Worm (Caenorhabditis elegans) whole organism, L1 larva: Measurements from ENCODE around the gene C52A11.3.
A peak's percentile ranks its signal among the peaks of the same experiment; 100 is the strongest.

ENCODE experiments used
- C04F5.9 ChIP-seq: sonication (generic microtip); optimal IDR thresholded peaks from 2 replicates; lab custom pipeline; 2016; ENCODE audit warnings: missing genetic modification characterization, missing compliant biosample characterization
- C16A3.4 ChIP-seq: fragments of 150-350 bp; optimal IDR thresholded peaks from 2 replicates; lab custom pipeline; 2014; ENCODE audit warnings: missing biosample characterization, missing genetic modification characterization
- F16B12.6 ChIP-seq: fragments of 150-350 bp; optimal IDR thresholded peaks from 2 replicates; lab custom pipeline; 2014; ENCODE audit warnings: missing biosample characterization, missing genetic modification characterization
- ama-1 ChIP-seq: fragments of 150-350 bp; optimal IDR thresholded peaks from 2 replicates; lab custom pipeline; 2014
- ceh-63 ChIP-seq: fragments of 200-800 bp; sonication (Bioruptor generic); optimal IDR thresholded peaks from 2 replicates; lab custom pipeline; 2018; ENCODE audit warnings: mild to moderate bottlenecking, missing genetic modification characterization, missing compliant biosample characterization
- ceh-8 ChIP-seq: fragments of 200-800 bp; sonication (Bioruptor generic); optimal IDR thresholded peaks from 2 replicates; lab custom pipeline; 2018; ENCODE audit warnings: mild to moderate bottlenecking, missing genetic modification characterization, moderate library complexity, missing compliant biosample characterization
- ceh-82 ChIP-seq, 3 experiments: fragments of 150-350 bp in 1 of 3; sonication (generic microtip) in 2 of 3; optimal IDR thresholded peaks; 2 replicates each; lab custom pipeline; 2014 to 2017; ENCODE audit warnings: missing biosample characterization in 3 of 3, missing genetic modification characterization in 3 of 3
- ces-1 ChIP-seq: fragments of 150-350 bp; optimal IDR thresholded peaks from 2 replicates; lab custom pipeline; 2014; ENCODE audit warnings: missing biosample characterization, missing genetic modification reagents, missing genetic modification characterization
- dsc-1 ChIP-seq: sonication (generic microtip); optimal IDR thresholded peaks from 2 replicates; lab custom pipeline; 2016; ENCODE audit warnings: mild to moderate bottlenecking, missing genetic modification characterization, missing compliant biosample characterization
- efl-1 ChIP-seq, 4 experiments: fragments of 150-350 bp; optimal IDR thresholded peaks in 3 of 4; peaks in 1 of 4; 1 replicate in 1 of 4; 2 replicates in 3 of 4; lab custom pipeline; 2014; ENCODE audit warnings: missing biosample characterization in 2 of 4, missing genetic modification characterization in 2 of 4, missing genetic modification reagents in 2 of 4
- egl-13 ChIP-seq: sonication (generic microtip); optimal IDR thresholded peaks from 2 replicates; lab custom pipeline; 2016; ENCODE audit warnings: missing genotype, missing genetic modification reagents, missing genetic modification characterization, missing compliant biosample characterization
- egl-27 ChIP-seq, 2 experiments: fragments of 150-350 bp in 1 of 2; sonication (generic microtip); optimal IDR thresholded peaks; 3 replicates each; lab custom pipeline; 2017 to 2018; ENCODE audit warnings: missing biosample characterization in 2 of 2, missing genetic modification characterization in 2 of 2, missing genetic modification reagents in 2 of 2
- ets-5 ChIP-seq: fragments of 200-800 bp; sonication (Bioruptor generic); IDR thresholded peaks from 2 replicates; pipeline ENCODE4 v1.3.6; 2022; ENCODE audit warnings: missing genetic modification characterization, missing compliant biosample characterization
- fkh-10 ChIP-seq: sonication (generic microtip); optimal IDR thresholded peaks from 2 replicates; lab custom pipeline; 2017; ENCODE audit warnings: missing biosample characterization, missing genetic modification reagents, missing genetic modification characterization
- fkh-8 ChIP-seq: sonication (generic microtip); optimal IDR thresholded peaks from 2 replicates; lab custom pipeline; 2016; ENCODE audit warnings: mild to moderate bottlenecking, missing genetic modification characterization, missing compliant biosample characterization
- grh-1 ChIP-seq: fragments of 200-800 bp; sonication (Bioruptor generic); IDR thresholded peaks from 2 replicates; pipeline ENCODE4 v1.3.6; 2022; ENCODE audit warnings: missing genetic modification reagents, missing genetic modification characterization, missing compliant biosample characterization
- hlh-17 ChIP-seq: fragments of 200-800 bp; sonication (Bioruptor generic); optimal IDR thresholded peaks from 2 replicates; lab custom pipeline; 2018; ENCODE audit warnings: missing genetic modification characterization, mild to moderate bottlenecking, missing compliant biosample characterization, moderate library complexity, borderline replicate concordance
- hlh-4 ChIP-seq: sonication (generic microtip); optimal IDR thresholded peaks from 2 replicates; lab custom pipeline; 2016; ENCODE audit warnings: mild to moderate bottlenecking, missing genetic modification characterization, missing compliant biosample characterization
- hpl-2 ChIP-seq: fragments of 150-350 bp; optimal IDR thresholded peaks from 2 replicates; lab custom pipeline; 2014; ENCODE audit warnings: missing biosample characterization, missing genetic modification reagents, missing genetic modification characterization
- jun-1 ChIP-seq: fragments of 150-350 bp; optimal IDR thresholded peaks from 2 replicates; lab custom pipeline; 2014; ENCODE audit warnings: missing biosample characterization, missing genetic modification reagents, missing genetic modification characterization
- lin-14 ChIP-seq: fragments of 200-800 bp; sonication (Bioruptor generic); optimal IDR thresholded peaks from 2 replicates; lab custom pipeline; 2018; ENCODE audit warnings: mild to moderate bottlenecking, missing genetic modification characterization, moderate library complexity, missing compliant biosample characterization
- lin-15B ChIP-seq: fragments of 150-350 bp; sonication (generic microtip); optimal IDR thresholded peaks from 3 replicates; lab custom pipeline; 2014; ENCODE audit warnings: missing biosample characterization, missing genetic modification characterization
- lin-35 ChIP-seq, 2 experiments: fragments of 150-350 bp; optimal IDR thresholded peaks; 2 replicates each; lab custom pipeline; 2014; ENCODE audit warnings: missing biosample characterization in 2 of 2, missing genetic modification characterization in 2 of 2, missing genetic modification reagents in 2 of 2
- lir-3 ChIP-seq: sonication (generic microtip); optimal IDR thresholded peaks from 2 replicates; lab custom pipeline; 2016; ENCODE audit warnings: mild to moderate bottlenecking, missing genetic modification characterization, moderate library complexity, missing compliant biosample characterization; ENCODE audit not compliant: poor library complexity
- mdl-1 ChIP-seq, 2 experiments: fragments of 150-350 bp; optimal IDR thresholded peaks; 2 replicates each; lab custom pipeline; 2014 to 2017; ENCODE audit warnings: missing biosample characterization in 2 of 2, missing genetic modification characterization in 2 of 2, inconsistent platforms in 1 of 2
- nhr-19 ChIP-seq: fragments of 200-800 bp; sonication (Bioruptor generic); conservative IDR thresholded peaks from 2 replicates; pipeline ENCODE4 v1.3.6; 2022; ENCODE audit warnings: missing genetic modification characterization, missing compliant biosample characterization
- nhr-237 ChIP-seq: fragments of 150-350 bp; optimal IDR thresholded peaks from 2 replicates; lab custom pipeline; 2014; ENCODE audit warnings: missing biosample characterization, missing genetic modification characterization
- nhr-28 ChIP-seq: fragments of 150-350 bp; optimal IDR thresholded peaks from 2 replicates; lab custom pipeline; 2014; ENCODE audit warnings: missing biosample characterization, missing genetic modification characterization
- nhr-71 ChIP-seq: sonication (generic microtip); optimal IDR thresholded peaks from 2 replicates; lab custom pipeline; 2016; ENCODE audit warnings: mild to moderate bottlenecking, missing genetic modification characterization, moderate library complexity, missing compliant biosample characterization
- nhr-76 ChIP-seq: sonication (generic microtip); optimal IDR thresholded peaks from 2 replicates; lab custom pipeline; 2017; ENCODE audit warnings: missing biosample characterization, missing genetic modification characterization
- pqm-1 ChIP-seq: sonication (generic microtip); optimal IDR thresholded peaks from 3 replicates; lab custom pipeline; 2017; ENCODE audit warnings: missing biosample characterization, missing genetic modification characterization
- rnt-1 ChIP-seq: sonication (generic microtip); optimal IDR thresholded peaks from 2 replicates; lab custom pipeline; 2016; ENCODE audit warnings: mild to moderate bottlenecking, missing genetic modification characterization, moderate library complexity, missing compliant biosample characterization
- skn-1 ChIP-seq: fragments of 150-350 bp; optimal IDR thresholded peaks from 2 replicates; lab custom pipeline; 2014; ENCODE audit warnings: missing biosample characterization, missing genetic modification characterization
- sptf-1 ChIP-seq: fragments of 150-350 bp; optimal IDR thresholded peaks from 2 replicates; lab custom pipeline; 2014; ENCODE audit warnings: missing biosample characterization, missing genetic modification characterization
- sup-37 ChIP-seq: fragments of 200-800 bp; sonication (Bioruptor generic); optimal IDR thresholded peaks from 2 replicates; lab custom pipeline; 2018; ENCODE audit warnings: mild to moderate bottlenecking, missing genetic modification characterization, missing compliant biosample characterization
- unc-130 ChIP-seq: fragments of 150-350 bp; optimal IDR thresholded peaks from 2 replicates; lab custom pipeline; 2017; ENCODE audit warnings: missing biosample characterization, missing genetic modification characterization, inconsistent platforms
- unc-62 ChIP-seq: fragments of 150-350 bp; optimal IDR thresholded peaks from 2 replicates; lab custom pipeline; 2014; ENCODE audit warnings: missing biosample characterization, missing genetic modification reagents, missing genetic modification characterization
- unc-86 ChIP-seq: sonication (generic microtip); optimal IDR thresholded peaks from 2 replicates; lab custom pipeline; 2016; ENCODE audit warnings: missing genetic modification characterization, missing compliant biosample characterization
- unc-98 ChIP-seq: fragments of 200-800 bp; sonication (Bioruptor generic); IDR thresholded peaks from 2 replicates; pipeline ENCODE4 v1.3.6; 2022; ENCODE audit warnings: missing genetic modification characterization, missing compliant biosample characterization
- zip-4 ChIP-seq: fragments of 200-800 bp; sonication (Bioruptor generic); optimal IDR thresholded peaks from 2 replicates; lab custom pipeline; 2018; ENCODE audit warnings: mild to moderate bottlenecking, missing genetic modification characterization, moderate library complexity, missing compliant biosample characterization

The C52A11.3 gene

DNA sequence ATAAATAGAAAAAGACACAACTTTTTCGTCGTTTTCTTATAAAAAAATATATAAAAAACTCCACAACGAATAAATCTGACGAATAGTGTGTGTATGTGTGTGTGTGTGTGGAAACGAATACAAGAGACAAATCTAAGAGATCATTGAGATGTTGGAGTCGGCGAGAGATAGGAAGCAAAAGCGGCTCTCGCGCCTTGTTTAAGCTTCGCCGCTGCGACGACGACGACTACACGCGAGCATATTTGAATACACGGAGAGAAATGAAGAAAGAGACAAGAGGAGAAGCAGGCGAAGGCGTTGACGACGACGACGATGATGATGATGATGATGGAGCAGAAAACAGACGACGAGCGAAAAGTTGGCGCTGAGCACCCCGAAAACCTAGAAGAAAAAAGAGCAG lies 7.6 kb downstream of the C52A11.3 start (continued):
- TF ChIP-seq nhr-76 (tag; lab: Kevin White, UChicago) (no peak), ama-1 (lab: Kevin White, UChicago) (no peak), egl-27 (tag; optimal IDR thresholded peaks at IDR 0.05; lab: Kevin White, UChicago) (no peak), unc-62 (no peak), mdl-1 (tag; optimal IDR thresholded peaks at IDR 0.05; lab: Kevin White, UChicago) (no peak), sptf-1 (tag; lab: Kevin White, UChicago) (no peak), efl-1 (optimal IDR thresholded peaks at IDR 0.05; lab: Kevin White, UChicago) (peak; percentile 20 to 48), efl-1 (GFP tag; optimal IDR thresholded peaks at IDR 0.05 in 1 of 2; lab: Kevin White, UChicago) (peak in 1 of 2 experiments; percentile 11), skn-1 (tag; lab: Kevin White, UChicago) (no peak), hlh-4 (tag; lab: Kevin White, UChicago) (no peak), hpl-2 (GFP tag; lab: Kevin White, UChicago) (no peak), rnt-1 (tag; lab: Kevin White, UChicago) (no peak), nhr-28 (no peak), sup-37 (GFP tag; lab: Kevin White, UChicago) (no peak), ceh-8 (no peak), unc-130 (tag; lab: Kevin White, UChicago) (no peak), unc-98 (GFP tag; lab: Robert Waterston, UW) (no peak), fkh-8 (tag; lab: Kevin White, UChicago) (peak; percentile 69), C04F5.9 (tag; lab: Kevin White, UChicago) (no peak), nhr-19 (GFP tag; lab: Robert Waterston, UW) (no peak), ceh-63 (GFP tag; lab: Kevin White, UChicago) (no peak), lin-35 (GFP tag; optimal IDR thresholded peaks at IDR 0.05; lab: Kevin White, UChicago) (peak in 1 of 2 experiments; percentile 34), zip-4 (GFP tag; lab: Kevin White, UChicago) (no peak), ces-1 (GFP tag; lab: Kevin White, UChicago) (no peak), lir-3 (no peak), lin-15B (tag; lab: Kevin White, UChicago) (no peak), ets-5 (GFP tag; lab: Robert Waterston, UW) (no peak), ceh-82 (tag; optimal IDR thresholded peaks at IDR 0.05; lab: Kevin White, UChicago) (peak; percentile 4 to 49 (median 8)), grh-1 (GFP tag; lab: Robert Waterston, UW) (no peak), pqm-1 (no peak), egl-13 (peak; percentile 53)

DNA sequence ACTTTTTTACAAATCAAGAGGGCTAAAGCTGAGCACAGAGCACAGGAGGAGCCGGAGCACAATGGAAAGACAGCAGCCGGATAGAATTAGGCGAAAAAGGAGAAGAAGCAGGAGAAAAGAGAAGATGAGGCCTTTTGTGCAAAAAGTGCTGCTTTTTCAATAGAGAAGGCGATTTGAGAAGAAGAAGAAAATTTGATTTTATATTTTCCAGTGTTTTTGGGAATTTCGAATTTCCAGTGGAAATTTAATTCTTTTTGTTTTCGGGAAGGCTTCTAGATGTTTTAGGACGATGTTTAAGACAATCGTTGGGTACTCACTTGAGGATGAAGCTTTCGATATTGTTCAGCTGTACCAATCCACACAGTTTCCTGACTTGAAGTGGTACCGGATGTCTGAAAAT lies 16.5 kb downstream of the C52A11.3 start:
- TF ChIP-seq fkh-8 (tag; lab: Kevin White, UChicago) (no peak), jun-1 (tag; lab: Kevin White, UChicago) (no peak), fkh-10 (GFP tag; lab: Kevin White, UChicago) (peak; percentile 94), egl-27 (tag; optimal IDR thresholded peaks at IDR 0.05; lab: Kevin White, UChicago) (no peak), nhr-71 (tag; lab: Kevin White, UChicago) (no peak), lin-14 (peak; percentile 40), unc-86 (tag; lab: Kevin White, UChicago) (no peak), C16A3.4 (tag; lab: Kevin White, UChicago) (no peak), hlh-17 (no peak)

DNA sequence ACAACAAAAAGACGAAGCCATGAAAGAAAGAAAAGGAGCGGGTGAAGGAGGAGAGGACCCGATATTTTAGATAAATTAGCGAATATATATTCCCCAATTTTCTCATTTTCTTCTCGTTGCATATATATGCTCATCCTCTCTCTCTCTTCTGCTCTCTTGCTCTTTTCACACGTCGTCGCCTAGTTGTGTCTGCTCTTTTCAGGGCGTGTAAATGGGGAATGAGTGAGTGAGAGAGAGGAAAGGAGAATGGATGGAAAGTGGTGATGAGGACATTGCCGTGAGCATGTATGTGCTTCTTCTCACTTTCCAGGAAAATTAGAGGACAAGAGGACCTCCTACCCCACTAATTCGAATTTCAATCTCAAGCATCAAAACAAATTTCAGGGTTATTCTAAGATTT lies 18.3 kb downstream of the C52A11.3 start:
- TF ChIP-seq nhr-237 (tag; lab: Kevin White, UChicago) (no peak), nhr-71 (tag; lab: Kevin White, UChicago) (peak; percentile 26), dsc-1 (peak; percentile 22), hlh-4 (tag; lab: Kevin White, UChicago) (no peak), egl-13 (peak; percentile 30), unc-86 (tag; lab: Kevin White, UChicago) (peak; percentile 20), lin-15B (tag; lab: Kevin White, UChicago) (no peak), lin-14 (peak; percentile 63), F16B12.6 (tag; lab: Kevin White, UChicago) (no peak)
